Worm (Caenorhabditis elegans) whole organism, L3 larva: ENCODE data around the gene dnj-20.

Source experiments
- R02D3.7 ChIP-seq: fragments of 150-350 bp; optimal IDR thresholded peaks from 2 replicates; lab custom pipeline; 2014; ENCODE audit warnings: missing biosample characterization, missing genetic modification characterization
- ZK546.5 ChIP-seq: sonication (generic microtip); optimal IDR thresholded peaks from 2 replicates; lab custom pipeline; 2017; ENCODE audit warnings: missing biosample characterization, missing genetic modification characterization
- aly-2 ChIP-seq: fragments of 150-350 bp; optimal IDR thresholded peaks from 2 replicates; lab custom pipeline; 2014; ENCODE audit warnings: missing biosample characterization, missing genetic modification characterization
- ceh-16 ChIP-seq: sonication (generic microtip); optimal IDR thresholded peaks from 2 replicates; lab custom pipeline; 2017; ENCODE audit warnings: missing biosample characterization, missing genetic modification characterization
- ceh-28 ChIP-seq: fragments of 150-350 bp; optimal IDR thresholded peaks from 2 replicates; lab custom pipeline; 2014; ENCODE audit warnings: missing biosample characterization, missing genetic modification reagents, missing genetic modification characterization
- ceh-82 ChIP-seq: fragments of 150-350 bp; optimal IDR thresholded peaks from 2 replicates; lab custom pipeline; 2014; ENCODE audit warnings: missing biosample characterization, missing genetic modification characterization
- ceh-9 ChIP-seq: sonication (generic microtip); optimal IDR thresholded peaks from 2 replicates; lab custom pipeline; 2018; ENCODE audit warnings: missing biosample characterization, missing genetic modification characterization
- daf-12 ChIP-seq: fragments of 150-350 bp; optimal IDR thresholded peaks from 2 replicates; lab custom pipeline; 2014; ENCODE audit warnings: missing biosample characterization, missing genetic modification reagents, missing genetic modification characterization
- egl-27 ChIP-seq: sonication (generic microtip); optimal IDR thresholded peaks from 4 replicates; lab custom pipeline; 2017; ENCODE audit warnings: missing biosample characterization, missing genetic modification reagents, missing genetic modification characterization
- egl-5 ChIP-seq: fragments of 150-350 bp; optimal IDR thresholded peaks from 2 replicates; lab custom pipeline; 2017; ENCODE audit warnings: missing biosample characterization, missing genetic modification reagents, missing genetic modification characterization, inconsistent platforms
- elt-1 ChIP-seq: fragments of 150-350 bp; optimal IDR thresholded peaks from 2 replicates; lab custom pipeline; 2014; ENCODE audit warnings: missing biosample characterization, missing genetic modification characterization
- elt-2 ChIP-seq: sonication (generic microtip); optimal IDR thresholded peaks from 2 replicates; lab custom pipeline; 2016; ENCODE audit warnings: missing genetic modification reagents, mild to moderate bottlenecking, missing genetic modification characterization, missing compliant biosample characterization
- eor-1 ChIP-seq, 2 experiments: fragments of 150-350 bp; optimal IDR thresholded peaks; 2 replicates each; lab custom pipeline; 2014 to 2018; ENCODE audit warnings: missing biosample characterization in 2 of 2, missing genetic modification characterization in 2 of 2
- fkh-10 ChIP-seq: sonication (generic microtip); optimal IDR thresholded peaks from 2 replicates; lab custom pipeline; 2017; ENCODE audit warnings: missing biosample characterization, missing genetic modification reagents, missing genetic modification characterization
- fkh-2 ChIP-seq: fragments of 150-350 bp; optimal IDR thresholded peaks from 2 replicates; lab custom pipeline; 2014; ENCODE audit warnings: missing biosample characterization, missing genetic modification reagents, missing genetic modification characterization
- hmg-11 ChIP-seq: sonication (generic microtip); optimal IDR thresholded peaks from 2 replicates; lab custom pipeline; 2016; ENCODE audit warnings: missing genetic modification characterization, missing compliant biosample characterization
- lin-15B ChIP-seq: fragments of 150-350 bp; optimal IDR thresholded peaks from 2 replicates; lab custom pipeline; 2014; ENCODE audit warnings: missing biosample characterization, missing genetic modification characterization
- lin-39 ChIP-seq: fragments of 150-350 bp; optimal IDR thresholded peaks from 2 replicates; lab custom pipeline; 2018; ENCODE audit warnings: missing biosample characterization, missing genetic modification reagents, missing genetic modification characterization
- mdl-1 ChIP-seq: fragments of 150-350 bp; optimal IDR thresholded peaks from 2 replicates; lab custom pipeline; 2014; ENCODE audit warnings: missing biosample characterization, missing genetic modification characterization
- nfya-1 ChIP-seq: sonication (generic microtip); optimal IDR thresholded peaks from 2 replicates; lab custom pipeline; 2017; ENCODE audit warnings: missing genetic modification characterization, mild to moderate bottlenecking, missing compliant biosample characterization, antibody characterized with exemption, moderate library complexity; ENCODE audit not compliant: insufficient read depth
- nhr-11 ChIP-seq: fragments of 150-350 bp; optimal IDR thresholded peaks from 2 replicates; lab custom pipeline; 2014; ENCODE audit warnings: missing biosample characterization, missing genetic modification characterization
- nhr-12 ChIP-seq: fragments of 150-350 bp; optimal IDR thresholded peaks from 2 replicates; lab custom pipeline; 2014; ENCODE audit warnings: missing biosample characterization, missing genetic modification characterization
- nhr-23 ChIP-seq: fragments of 150-350 bp; optimal IDR thresholded peaks from 2 replicates; lab custom pipeline; 2014; ENCODE audit warnings: missing biosample characterization, missing genetic modification reagents, missing genetic modification characterization
- nhr-25 ChIP-seq: sonication (generic microtip); optimal IDR thresholded peaks from 2 replicates; lab custom pipeline; 2017; ENCODE audit warnings: missing biosample characterization, missing genetic modification characterization
- nhr-28 ChIP-seq: fragments of 150-350 bp; optimal IDR thresholded peaks from 2 replicates; lab custom pipeline; 2014; ENCODE audit warnings: missing biosample characterization, missing genetic modification characterization
- nhr-43 ChIP-seq: sonication (generic microtip); optimal IDR thresholded peaks from 2 replicates; lab custom pipeline; 2016; ENCODE audit warnings: mild to moderate bottlenecking, missing genetic modification characterization, missing compliant biosample characterization; ENCODE audit not compliant: poor library complexity, severe bottlenecking
- nhr-76 ChIP-seq: fragments of 150-350 bp; sonication (generic microtip); optimal IDR thresholded peaks from 5 replicates; lab custom pipeline; 2014; ENCODE audit warnings: missing biosample characterization, missing genetic modification characterization
- nhr-77 ChIP-seq: fragments of 150-350 bp; optimal IDR thresholded peaks from 2 replicates; lab custom pipeline; 2014; ENCODE audit warnings: missing biosample characterization, missing genetic modification characterization
- pha-4 ChIP-seq: fragments of 150-350 bp; optimal IDR thresholded peaks from 2 replicates; lab custom pipeline; 2014; ENCODE audit warnings: missing biosample characterization, missing genetic modification reagents, missing genetic modification characterization
- pqm-1 ChIP-seq: fragments of 150-350 bp; optimal IDR thresholded peaks from 2 replicates; lab custom pipeline; 2017; ENCODE audit warnings: missing biosample characterization, missing genetic modification characterization, inconsistent platforms
- tbx-2 ChIP-seq: sonication (generic microtip); optimal IDR thresholded peaks from 2 replicates; lab custom pipeline; 2016; ENCODE audit warnings: mild to moderate bottlenecking, missing genetic modification characterization, missing compliant biosample characterization
- zag-1 ChIP-seq: fragments of 150-350 bp; optimal IDR thresholded peaks from 2 replicates; lab custom pipeline; 2014; ENCODE audit warnings: missing biosample characterization, missing genetic modification characterization

The dnj-20 gene

ce11 chrII:9583461-9583860, 40.5 kb downstream of the dnj-20 start, which contains the start of gene wee-1.1:
TSS of gene wee-1.1 (minus strand) at chrII:9583561.
- no peak for TF ChIP-seq pqm-1
- TF ChIP-seq nhr-25 (tag; lab: Kevin White, UChicago) = no peak
- TF ChIP-seq nhr-28 = no peak
- TF ChIP-seq tbx-2 (tag; lab: Kevin White, UChicago) = no peak
- no peak for TF ChIP-seq nhr-76 (tag; lab: Kevin White, UChicago)
- TF ChIP-seq lin-15B (tag; lab: Kevin White, UChicago) = no peak
- no peak for TF ChIP-seq daf-12 (tag; lab: Kevin White, UChicago)
- no peak for TF ChIP-seq lin-39 (tag; lab: Kevin White, UChicago)
- no peak for TF ChIP-seq ceh-16 (tag; lab: Kevin White, UChicago)

- TF ChIP-seq pha-4 (peak; percentile 2), mdl-1 (tag; lab: Kevin White, UChicago) (no peak)
These were observed 46.3 kb downstream of the dnj-20 start for ce11 chrII:9577630-9578029.

ce11 chrII:9576707-9577106, 47.3 kb downstream of the dnj-20 start:
- TF ChIP-seq lin-39 (tag; lab: Kevin White, UChicago) (peak; percentile 64), ceh-9 (no peak), egl-27 (tag; lab: Kevin White, UChicago) (no peak), eor-1 (tag; optimal IDR thresholded peaks at IDR 0.05; lab: Kevin White, UChicago) (no peak), ceh-28 (tag; lab: Kevin White, UChicago) (no peak), zag-1 (no peak)

ce11 chrII:9575670-9576069, 48.3 kb downstream of the dnj-20 start, which contains the start of gene exc-7:
TSS of gene exc-7 (plus strand) at chrII:9575970.
- TF ChIP-seq hmg-11 (tag; lab: Kevin White, UChicago) = no peak
- no peak for TF ChIP-seq nhr-11
- no peak for TF ChIP-seq zag-1
- TF ChIP-seq R02D3.7 (tag; lab: Kevin White, UChicago) = no peak
- no peak for TF ChIP-seq egl-5 (tag; lab: Kevin White, UChicago)
- no peak for TF ChIP-seq ceh-82 (tag; lab: Kevin White, UChicago)
- no peak for TF ChIP-seq eor-1 (tag; optimal IDR thresholded peaks at IDR 0.05; lab: Kevin White, UChicago)
- TF ChIP-seq aly-2 (tag; lab: Kevin White, UChicago) = no peak
- TF ChIP-seq elt-1 (tag; lab: Kevin White, UChicago) = no peak
- no peak for TF ChIP-seq ceh-28 (tag; lab: Kevin White, UChicago)
- no peak for TF ChIP-seq nhr-43 (tag; lab: Kevin White, UChicago)
- no peak for TF ChIP-seq nhr-77 (tag; lab: Kevin White, UChicago)
- no peak for TF ChIP-seq ZK546.5
- no peak for TF ChIP-seq lin-15B (tag; lab: Kevin White, UChicago)
- no peak for TF ChIP-seq nhr-12 (tag; lab: Kevin White, UChicago)
- no peak for TF ChIP-seq ceh-16 (tag; lab: Kevin White, UChicago)
- no peak for TF ChIP-seq elt-2 (tag; lab: Kevin White, UChicago)

- TF ChIP-seq hmg-11 (tag; lab: Kevin White, UChicago) = no peak
- no peak for TF ChIP-seq tbx-2 (tag; lab: Kevin White, UChicago)
- TF ChIP-seq fkh-10 = no peak
- no peak for TF ChIP-seq daf-12 (tag; lab: Kevin White, UChicago)
- no peak for TF ChIP-seq ceh-16 (tag; lab: Kevin White, UChicago)
- no peak for TF ChIP-seq nhr-11
- no peak for TF ChIP-seq ZK546.5
- no peak for TF ChIP-seq eor-1 (tag; optimal IDR thresholded peaks at IDR 0.05; lab: Kevin White, UChicago)
- no peak for TF ChIP-seq elt-2 (tag; lab: Kevin White, UChicago)
- no peak for TF ChIP-seq fkh-2 (tag; lab: Kevin White, UChicago)
- TF ChIP-seq nfya-1 (tag; lab: Kevin White, UChicago) = no peak
- TF ChIP-seq ceh-82 (tag; lab: Kevin White, UChicago) = no peak
- no peak for TF ChIP-seq ceh-28 (tag; lab: Kevin White, UChicago)
- TF ChIP-seq, all 47 proteins: peak for 0
These were observed 49.6 kb downstream of the dnj-20 start for ce11 chrII:9574406-9574805.

ce11 chrII:9573412-9573811, 50.6 kb downstream of the dnj-20 start:
- TF ChIP-seq elt-2 (tag; lab: Kevin White, UChicago) (no peak), nhr-23 (tag; lab: Kevin White, UChicago) (peak; percentile 54)
